Fruit fly (Drosophila melanogaster) whole organism, embryonic: ENCODE data around the gene Hrd3.

Source experiments
- C15 ChIP-seq: fragments of 200-800 bp; sonication (Bioruptor generic); IDR thresholded peaks from 3 replicates; pipeline ENCODE4 v1.3.6; 2022; ENCODE audit warnings: missing biosample characterization, missing genetic modification characterization
- CG11695 ChIP-seq: fragments of 200-800 bp; sonication (Bioruptor generic); IDR thresholded peaks from 3 replicates; pipeline ENCODE4 v1.3.6; 2022; ENCODE audit warnings: missing biosample characterization, missing genetic modification characterization
- CG11723 ChIP-seq: fragments of 200-800 bp; sonication (Bioruptor generic); optimal IDR thresholded peaks from 2 replicates; lab custom pipeline; 2017; ENCODE audit warnings: missing biosample characterization, mild to moderate bottlenecking, missing genetic modification characterization
- CG12299 ChIP-seq: fragments of 200-800 bp; sonication (Bioruptor generic); optimal IDR thresholded peaks from 2 replicates; lab custom pipeline; 2018; ENCODE audit warnings: missing biosample characterization, mild to moderate bottlenecking, missing genetic modification characterization
- CG12942 ChIP-seq: fragments of 200-800 bp; sonication (Bioruptor generic); optimal IDR thresholded peaks from 3 replicates; lab custom pipeline; 2016; ENCODE audit warnings: missing biosample characterization, missing genetic modification characterization
- CG13424 ChIP-seq: fragments of 200-800 bp; sonication (Bioruptor generic); optimal IDR thresholded peaks from 2 replicates; lab custom pipeline; 2019; ENCODE audit warnings: missing biosample characterization, mild to moderate bottlenecking, missing genetic modification characterization, moderate library complexity
- CG14965 ChIP-seq: fragments of 200-800 bp; sonication (Bioruptor generic); optimal IDR thresholded peaks from 2 replicates; lab custom pipeline; 2016; ENCODE audit warnings: missing biosample characterization, missing genetic modification characterization, borderline replicate concordance
- CG1529 ChIP-seq: fragments of 200-800 bp; sonication (Bioruptor generic); optimal IDR thresholded peaks from 3 replicates; lab custom pipeline; 2018; ENCODE audit warnings: missing biosample characterization, missing genetic modification characterization
- CG15479 ChIP-seq: fragments of 200-800 bp; sonication (Bioruptor generic); optimal IDR thresholded peaks from 3 replicates; lab custom pipeline; 2019; ENCODE audit warnings: missing biosample characterization, mild to moderate bottlenecking, missing genetic modification characterization, moderate library complexity
- CG17802 ChIP-seq: fragments of 200-800 bp; sonication (Bioruptor generic); optimal IDR thresholded peaks from 2 replicates; lab custom pipeline; 2018; ENCODE audit warnings: missing biosample characterization, mild to moderate bottlenecking, missing genetic modification characterization, moderate library complexity
- CG2199 ChIP-seq: fragments of 200-800 bp; sonication (Bioruptor generic); IDR thresholded peaks from 3 replicates; pipeline ENCODE4 v1.3.6; 2022; ENCODE audit warnings: missing biosample characterization, missing genetic modification characterization
- CG32532 ChIP-seq: fragments of 200-800 bp; sonication (Bioruptor generic); IDR thresholded peaks from 2 replicates; pipeline ENCODE4 v1.3.6; 2022; ENCODE audit warnings: missing biosample characterization, missing genetic modification characterization
- CG3838 ChIP-seq: fragments of 200-800 bp; sonication (Bioruptor generic); optimal IDR thresholded peaks from 3 replicates; lab custom pipeline; 2016; ENCODE audit warnings: missing biosample characterization, missing genetic modification characterization
- CG3995 ChIP-seq: fragments of 200-800 bp; sonication (Bioruptor generic); optimal IDR thresholded peaks from 3 replicates; lab custom pipeline; 2016; ENCODE audit warnings: missing biosample characterization, missing genetic modification characterization
- CG5180 ChIP-seq: fragments of 200-800 bp; sonication (Bioruptor generic); optimal IDR thresholded peaks from 3 replicates; lab custom pipeline; 2017; ENCODE audit warnings: missing biosample characterization, missing genetic modification characterization, mild to moderate bottlenecking, moderate library complexity, missing genetic modification reagents
- CG6272 ChIP-seq: fragments of 200-800 bp; sonication (Bioruptor generic); IDR thresholded peaks from 2 replicates; pipeline ENCODE4 v1.3.6; 2022; ENCODE audit warnings: missing biosample characterization, missing genetic modification characterization
- CG7786 ChIP-seq: fragments of 200-800 bp; sonication (Bioruptor generic); optimal IDR thresholded peaks from 2 replicates; lab custom pipeline; 2016; ENCODE audit warnings: missing biosample characterization, missing genetic modification characterization
- CG7928 ChIP-seq: fragments of 200-800 bp; sonication (Bioruptor generic); optimal IDR thresholded peaks from 2 replicates; lab custom pipeline; 2017; ENCODE audit warnings: missing biosample characterization, mild to moderate bottlenecking, missing genetic modification characterization
- CG8281 ChIP-seq: fragments of 200-800 bp; sonication (Bioruptor generic); optimal IDR thresholded peaks from 2 replicates; lab custom pipeline; 2018; ENCODE audit warnings: missing biosample characterization, mild to moderate bottlenecking, missing genetic modification characterization, moderate library complexity
- CrebB ChIP-seq: fragments of 200-800 bp; sonication (Bioruptor generic); optimal IDR thresholded peaks from 3 replicates; lab custom pipeline; 2018; ENCODE audit warnings: missing biosample characterization, mild to moderate bottlenecking, missing genetic modification characterization
- Deaf1 ChIP-seq: fragments of 200-800 bp; optimal IDR thresholded peaks from 3 replicates; lab custom pipeline; 2019; ENCODE audit warnings: missing biosample characterization, mild to moderate bottlenecking, missing genetic modification characterization, moderate library complexity
- Dll ChIP-seq: fragments of 200-800 bp; sonication (Bioruptor generic); IDR thresholded peaks from 4 replicates; pipeline ENCODE4 v1.3.6; 2022; ENCODE audit warnings: missing biosample characterization, missing genetic modification characterization; ENCODE audit not compliant: partially characterized antibody
- Drgx ChIP-seq: fragments of 200-800 bp; sonication (Bioruptor generic); IDR thresholded peaks from 2 replicates; pipeline ENCODE4 v1.3.6; 2022; ENCODE audit warnings: missing biosample characterization, missing genetic modification characterization
- Fer1 ChIP-seq: fragments of 200-800 bp; sonication (Bioruptor generic); optimal IDR thresholded peaks from 2 replicates; lab custom pipeline; 2017; ENCODE audit warnings: missing biosample characterization, mild to moderate bottlenecking, missing genetic modification characterization
- HHEX ChIP-seq: fragments of 200-800 bp; sonication (Bioruptor generic); optimal IDR thresholded peaks from 3 replicates; lab custom pipeline; 2017; ENCODE audit warnings: missing biosample characterization, mild to moderate bottlenecking, missing genetic modification characterization, missing genetic modification reagents
- HLHmδ ChIP-seq: fragments of 200-800 bp; sonication (Bioruptor generic); optimal IDR thresholded peaks from 2 replicates; lab custom pipeline; 2018; ENCODE audit warnings: missing biosample characterization, mild to moderate bottlenecking, missing genetic modification characterization, moderate library complexity
- Med ChIP-seq: fragments of 200-800 bp; sonication (Bioruptor generic); peaks from one replicate; lab custom pipeline; 2016; ENCODE audit warnings: missing biosample characterization, missing genetic modification characterization, mild to moderate bottlenecking, inconsistent platforms, moderate library complexity
- NfI ChIP-seq: fragments of 200-800 bp; sonication (Bioruptor generic); optimal IDR thresholded peaks from 3 replicates; lab custom pipeline; 2018; ENCODE audit warnings: missing biosample characterization, mild to moderate bottlenecking, missing genetic modification characterization, moderate library complexity
- ash1 ChIP-seq: fragments of 200-800 bp; sonication (Bioruptor generic); optimal IDR thresholded peaks from 2 replicates; lab custom pipeline; 2018; ENCODE audit warnings: missing biosample characterization, mild to moderate bottlenecking, missing genetic modification characterization
- bowl ChIP-seq: fragments of 200-800 bp; sonication (Bioruptor generic); IDR thresholded peaks from 2 replicates; pipeline ENCODE4 v1.3.6; 2022; ENCODE audit warnings: missing biosample characterization, missing genetic modification characterization
- exex ChIP-seq: fragments of 200-800 bp; sonication (Bioruptor generic); optimal IDR thresholded peaks from 4 replicates; lab custom pipeline; 2018; ENCODE audit warnings: missing biosample characterization, mild to moderate bottlenecking, missing genetic modification characterization, moderate library complexity
- hbn ChIP-seq: fragments of 200-800 bp; sonication (Bioruptor generic); IDR thresholded peaks from 2 replicates; pipeline ENCODE4 v1.3.6; 2022; ENCODE audit warnings: missing biosample characterization, missing genetic modification characterization; ENCODE audit not compliant: partially characterized antibody
- her ChIP-seq: fragments of 200-800 bp; sonication (Bioruptor generic); optimal IDR thresholded peaks from 2 replicates; lab custom pipeline; 2016; ENCODE audit warnings: missing biosample characterization, missing genetic modification characterization
- kah ChIP-seq: fragments of 200-800 bp; sonication (Bioruptor generic); optimal IDR thresholded peaks from 2 replicates; lab custom pipeline; 2018; ENCODE audit warnings: missing biosample characterization, mild to moderate bottlenecking, missing genetic modification characterization
- lov ChIP-seq, 2 experiments: fragments of 200-800 bp in 1 of 2; fragments of >200 bp in 1 of 2; sonication (Bioruptor generic) in 1 of 2; IDR thresholded peaks in 1 of 2; optimal IDR thresholded peaks in 1 of 2; 2 replicates in 1 of 2; 3 replicates in 1 of 2; pipeline versions ENCODE4 v1.3.6 to Lab custom; 2017 to 2022; ENCODE audit warnings: missing biosample characterization in 1 of 2, missing genetic modification characterization in 1 of 2
- pan ChIP-seq, 4 experiments: fragments of >200 bp in 3 of 4; fragments of 200-800 bp in 1 of 4; sonication (Bioruptor generic) in 1 of 4; optimal IDR thresholded peaks in 3 of 4; IDR thresholded peaks in 1 of 4; 2 replicates each; pipeline versions ENCODE4 v1.3.6 to Lab custom; 2017 to 2022; ENCODE audit warnings: missing biosample characterization in 2 of 4, missing genetic modification characterization in 2 of 4, mixed read lengths in 1 of 4
- pros ChIP-seq: fragments of 200-800 bp; sonication (Bioruptor generic); optimal IDR thresholded peaks from 3 replicates; lab custom pipeline; 2019; ENCODE audit warnings: missing biosample characterization, mild to moderate bottlenecking, missing genetic modification characterization, moderate library complexity
- pzg ChIP-seq: fragments of 200-800 bp; sonication (Bioruptor generic); optimal IDR thresholded peaks from 3 replicates; lab custom pipeline; 2018; ENCODE audit warnings: missing biosample characterization, mild to moderate bottlenecking, missing genetic modification characterization, moderate library complexity
- sens-2 ChIP-seq: fragments of 200-800 bp; sonication (Bioruptor generic); IDR thresholded peaks from 2 replicates; pipeline ENCODE4 v1.3.6; 2022; ENCODE audit warnings: missing biosample characterization, missing genetic modification characterization
- shn ChIP-seq: fragments of 200-800 bp; sonication (Bioruptor generic); optimal IDR thresholded peaks from 3 replicates; lab custom pipeline; 2016; ENCODE audit warnings: missing biosample characterization, missing genetic modification characterization
- slp2 ChIP-seq: fragments of 200-800 bp; sonication (Bioruptor generic); optimal IDR thresholded peaks from 2 replicates; lab custom pipeline; 2016; ENCODE audit warnings: missing biosample characterization, missing genetic modification characterization
- sug ChIP-seq: fragments of 200-800 bp; optimal IDR thresholded peaks from 2 replicates; lab custom pipeline; 2019; ENCODE audit warnings: missing biosample characterization, mild to moderate bottlenecking, missing genetic modification characterization, moderate library complexity

The Hrd3 gene

dm6 chr3R:23732990-23733512, 25.3 kb downstream of the Hrd3 start, which contains the start of the genes Hmgcr and Rpn9 (continued):
- no peak for TF ChIP-seq CG14965
- no peak for TF ChIP-seq CG12942
- peak; percentile 27 for TF ChIP-seq shn (GFP tag; lab: Kevin White, UChicago)
- no peak for TF ChIP-seq CG17802
- no peak for TF ChIP-seq CG3838 (GFP tag; lab: Kevin White, UChicago)
- no peak for TF ChIP-seq CG11723 (GFP tag; lab: Kevin White, UChicago)
- no peak for TF ChIP-seq slp2 (GFP tag; lab: Kevin White, UChicago)
- TF ChIP-seq NfI (GFP tag; lab: Kevin White, UChicago), result peak; percentile 30
- TF ChIP-seq CG3995 (GFP tag; lab: Kevin White, UChicago), result peak; percentile 24
- peak; percentile 52 for TF ChIP-seq CG12299

dm6 chr3R:23732533-23732932, 25.8 kb downstream of the Hrd3 start:
- no peak for TF ChIP-seq lov (optimal IDR thresholded peaks at IDR 0.05; lab: Kevin White, UChicago)
- no peak for TF ChIP-seq lov (GFP tag; IDR thresholded peaks at IDR 0.05; lab: Robert Waterston, UW)
- TF ChIP-seq CG7786 (GFP tag; lab: Kevin White, UChicago), result no peak
- TF ChIP-seq CG3995 (GFP tag; lab: Kevin White, UChicago), result no peak

- TF ChIP-seq pzg (GFP tag; lab: Kevin White, UChicago), result no peak
- TF ChIP-seq her (GFP tag; lab: Kevin White, UChicago), result no peak
- 0 out of 2 replicates have a peak, but pooled peaks have one; percentile 3 for TF ChIP-seq hbn (GFP tag; lab: Robert Waterston, UW)
- no peak for TF ChIP-seq CG7928 (GFP tag; lab: Kevin White, UChicago)
- no peak for TF ChIP-seq C15 (GFP tag; lab: Robert Waterston, UW)
- 0 out of 4 replicates have a peak, but pooled peaks have one; percentile 1 for TF ChIP-seq Dll (GFP tag; lab: Robert Waterston, UW)
- TF ChIP-seq Drgx (GFP tag; lab: Robert Waterston, UW), result 0 out of 2 replicates have a peak, but pooled peaks have one; percentile 3
- TF ChIP-seq kah (GFP tag; lab: Kevin White, UChicago), result peak; percentile 63
- peak; percentile 53 for TF ChIP-seq Med (GFP tag; lab: Kevin White, UChicago)
Observed at dm6 chr3R:23730472-23730801, 27.9 kb downstream of the Hrd3 start.

dm6 chr3R:23729632-23730471, 28.5 kb downstream of the Hrd3 start:
- TF ChIP-seq CG13424 (tag; lab: Kevin White, UChicago), result peak; percentile 17
- TF ChIP-seq Fer1 (GFP tag; lab: Kevin White, UChicago), result peak; percentile 26
- TF ChIP-seq CrebB, result peak; percentile 25
- TF ChIP-seq CG5180 (GFP tag; lab: Kevin White, UChicago), result peak; percentile 42
- peak; percentile 18; the same call in 1 of the 3 replicates for TF ChIP-seq CG11695 (GFP tag; lab: Robert Waterston, UW)
- no peak for TF ChIP-seq slp2 (GFP tag; lab: Kevin White, UChicago)
- peak; percentile 45 for TF ChIP-seq exex (tag; lab: Kevin White, UChicago)
- no peak for TF ChIP-seq pan (optimal IDR thresholded peaks at IDR 0.05; lab: Kevin White, UChicago)
- peak in 1 of 2 experiments; percentile 32 for TF ChIP-seq pan (GFP tag; optimal IDR thresholded peaks at IDR 0.05 in 1 of 2, IDR thresholded peaks at IDR 0.05 in 1 of 2)
- no peak for TF ChIP-seq CG1529 (GFP tag; lab: Kevin White, UChicago)
- TF ChIP-seq pros, result peak; percentile 89
- peak; percentile 69 for TF ChIP-seq CG15479
- TF ChIP-seq Deaf1 (tag; lab: Kevin White, UChicago), result peak; percentile 43
- TF ChIP-seq HHEX (GFP tag; lab: Kevin White, UChicago), result peak; percentile 35
- TF ChIP-seq CG6272, result 0 out of 2 replicates have a peak, but pooled peaks have one; percentile 27
- TF ChIP-seq CG8281, result no peak
- TF ChIP-seq CG2199 (GFP tag; lab: Robert Waterston, UW), result peak; percentile 36; the same call in 1 of the 3 replicates
- TF ChIP-seq ash1 (GFP tag; lab: Kevin White, UChicago), result no peak
- TF ChIP-seq bowl (GFP tag; lab: Robert Waterston, UW), result no peak
- TF ChIP-seq CG32532, result peak; percentile 33; the same call in 1 of the 2 replicates
- no peak for TF ChIP-seq sens-2 (GFP tag; lab: Robert Waterston, UW)
- TF ChIP-seq HLHmδ (GFP tag; lab: Kevin White, UChicago), result peak; percentile 46
- TF ChIP-seq sug (tag; lab: Kevin White, UChicago), result peak; percentile 88
